Worm (Caenorhabditis elegans): Measurements from ENCODE around the gene fbxb-105.

DNA sequence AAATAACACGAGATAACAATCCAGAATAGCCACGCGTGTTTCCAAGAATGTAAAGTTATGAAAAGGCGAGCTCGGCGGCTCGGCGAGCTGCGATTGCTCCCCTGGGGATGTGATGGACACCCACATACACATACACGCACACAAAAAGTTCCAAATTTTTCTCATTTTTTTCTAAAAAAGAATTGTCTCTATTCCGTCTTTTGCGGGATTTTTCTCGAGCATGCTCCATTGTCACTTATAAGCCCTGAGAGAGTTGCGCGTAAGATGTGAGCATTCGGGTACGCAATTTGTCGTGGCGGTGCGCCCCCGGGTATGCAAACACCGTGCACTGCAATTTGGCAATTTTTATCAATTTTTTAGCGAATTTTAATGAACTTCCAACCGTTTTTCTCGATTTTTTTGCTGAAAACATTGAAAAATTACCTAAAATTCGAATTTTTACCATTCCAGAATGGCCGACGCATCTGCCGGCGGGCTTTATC, 16.4 kb upstream of the fbxb-105 start, which contains the start of the genes F08D12.12 and srpa-72:
- TF ChIP-seq hlh-11 (tag; optimal IDR thresholded peaks at IDR 0.05) (peak; percentile 28), aly-2 (tag; optimal IDR thresholded peaks at IDR 0.05) (no peak)
